Worm (Caenorhabditis elegans) whole organism, L4/young adult: ENCODE data around the gene pcn-1.

ENCODE experiments used
- dao-5 ChIP-seq: sonication (generic microtip); optimal IDR thresholded peaks from 2 replicates; lab custom pipeline; 2016; ENCODE audit warnings: missing genotype, missing genetic modification characterization, moderate library complexity, missing compliant biosample characterization
- him-1 ChIP-seq: sonication (generic microtip); optimal IDR thresholded peaks from 2 replicates; lab custom pipeline; 2016; ENCODE audit warnings: missing genotype, missing genetic modification reagents, missing genetic modification characterization, missing compliant biosample characterization

DNA sequence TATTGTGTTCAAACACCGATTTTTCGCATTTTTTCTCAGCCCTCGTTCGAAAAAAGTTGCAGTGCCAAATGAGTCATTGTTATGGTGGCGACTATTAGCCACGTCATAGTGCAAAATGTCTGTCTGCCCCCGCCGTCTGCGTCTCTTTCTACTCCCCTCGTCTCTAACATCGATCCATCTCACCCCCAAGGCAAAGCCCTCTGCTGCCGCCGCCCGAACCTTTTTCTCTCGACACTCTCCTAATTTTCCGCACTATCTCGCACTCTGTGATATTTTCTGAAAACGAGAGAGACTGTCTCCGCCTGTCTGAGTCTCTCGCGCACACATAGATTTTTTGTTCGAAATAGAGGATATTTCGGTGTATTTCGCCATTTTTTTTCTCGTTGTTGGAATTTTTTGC, 43.8 kb upstream of the pcn-1 start:
- TF ChIP-seq dao-5 (tag; lab: Kevin White, UChicago) (no peak), him-1 (tag; lab: Kevin White, UChicago) (peak; percentile 11)
